Worm (Caenorhabditis elegans): ENCODE measurements around the gene cacn-1.
A peak's percentile ranks its signal among the peaks of the same experiment; 100 is the strongest.

The cacn-1 gene

DNA sequence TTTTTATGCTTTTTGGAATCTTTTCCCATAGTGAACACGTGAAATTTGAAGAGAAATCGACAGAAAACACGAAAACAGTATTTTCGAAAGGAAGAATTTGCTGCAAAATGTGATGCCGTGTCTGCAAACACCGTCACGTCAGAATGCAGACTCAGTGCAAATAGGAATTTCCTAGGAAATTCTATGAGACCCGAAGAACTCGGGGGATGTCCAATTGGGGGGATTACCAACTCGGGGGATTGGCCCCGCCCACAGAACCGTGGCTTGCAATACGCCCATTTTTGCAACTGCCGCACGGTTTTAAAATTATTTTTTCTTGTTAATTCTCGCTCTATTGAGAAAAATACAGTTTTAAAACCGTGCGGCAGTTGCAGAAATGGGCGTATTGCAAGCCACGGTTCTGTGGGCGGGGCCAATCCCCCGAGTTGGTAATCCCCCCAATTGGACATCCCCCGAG, at the start of gene cacn-1:
Gene cacn-1, minus strand, starts transcription at position 51 of the 457 bp plus-strand sequence.
- peak; percentile 7 for TF ChIP-seq nhr-43 (tag; optimal IDR thresholded peaks at IDR 0.05; ENCODE audit: poor library complexity, severe bottlenecking)
- TF ChIP-seq tbx-2 (tag; optimal IDR thresholded peaks at IDR 0.05), result peak; percentile 0
- TF ChIP-seq hmg-11 (tag; optimal IDR thresholded peaks at IDR 0.05), result peak; percentile 47
- TF ChIP-seq nhr-77 (tag; optimal IDR thresholded peaks at IDR 0.05), result peak; percentile 53
- peak; percentile 23 for TF ChIP-seq pha-4 (tag; optimal IDR thresholded peaks at IDR 0.05)
- TF ChIP-seq nfya-1 (tag; optimal IDR thresholded peaks at IDR 0.05; ENCODE audit: insufficient read depth), result peak; percentile 20
- TF ChIP-seq lin-15B (tag; optimal IDR thresholded peaks at IDR 0.05), result peak; percentile 4

DNA sequence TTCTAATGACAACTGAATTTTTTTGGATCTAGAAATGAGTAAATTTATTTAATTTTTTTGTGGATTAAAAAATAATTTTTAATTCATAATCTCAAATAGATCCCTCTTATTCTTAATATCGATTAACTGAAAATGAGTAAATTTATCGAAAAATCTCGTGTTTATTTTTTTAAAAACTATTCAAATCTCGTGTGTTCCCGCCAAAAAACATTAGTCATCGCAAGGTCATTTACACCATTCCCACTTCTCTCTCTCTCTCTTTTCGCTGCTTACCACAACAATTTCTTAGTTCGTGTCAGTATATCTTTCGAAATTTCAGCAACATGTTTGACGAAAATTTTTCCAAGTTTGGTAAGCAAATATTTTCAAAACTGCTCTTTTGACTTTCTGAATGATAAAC, 45.5 kb upstream of the cacn-1 start:
- TF ChIP-seq snpc-4 (tag; optimal IDR thresholded peaks at IDR 0.05) (no peak), jun-1 (tag; optimal IDR thresholded peaks at IDR 0.05) (no peak), ztf-4 (tag; optimal IDR thresholded peaks at IDR 0.05) (no peak), lsy-12 (tag; optimal IDR thresholded peaks at IDR 0.05) (no peak), zag-1 (tag; optimal IDR thresholded peaks at IDR 0.05) (no peak), sea-2 (GFP tag; optimal IDR thresholded peaks at IDR 0.05) (no peak), lin-15B (tag; optimal IDR thresholded peaks at IDR 0.05) (no peak), unc-62 (GFP tag; optimal IDR thresholded peaks at IDR 0.05) (no peak), daf-12 (tag; optimal IDR thresholded peaks at IDR 0.05) (no peak), nhr-237 (tag; optimal IDR thresholded peaks at IDR 0.05) (no peak), nhr-12 (tag; optimal IDR thresholded peaks at IDR 0.05) (no peak), nhr-43 (tag; optimal IDR thresholded peaks at IDR 0.05; ENCODE audit: poor library complexity, severe bottlenecking) (no peak), lin-39 (tag; optimal IDR thresholded peaks at IDR 0.05) (no peak), pqm-1 (tag; optimal IDR thresholded peaks at IDR 0.05) (no peak), fkh-10 (GFP tag; optimal IDR thresholded peaks at IDR 0.05) (no peak)

DNA sequence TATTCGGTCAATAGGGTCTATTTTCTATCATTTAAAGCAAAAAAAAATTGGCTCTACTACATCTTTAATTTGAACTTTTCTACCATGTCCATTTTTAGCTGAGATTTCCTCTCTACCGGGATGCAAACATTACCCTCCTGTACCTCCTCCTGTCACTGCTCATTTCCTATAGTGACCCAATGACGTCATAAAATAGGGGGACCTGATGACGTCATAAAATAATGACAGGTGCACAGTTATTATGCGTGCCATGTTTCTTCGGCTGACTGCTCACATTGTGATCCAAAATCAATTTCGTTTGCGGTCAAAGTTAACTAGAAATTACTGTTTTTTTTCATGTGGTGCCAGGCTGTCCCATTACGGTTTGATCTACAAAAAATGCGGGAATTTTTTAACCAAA, 45.0 kb upstream of the cacn-1 start:
- no peak for TF ChIP-seq nhr-76 (tag; optimal IDR thresholded peaks at IDR 0.05)
- no peak for TF ChIP-seq lin-15B (tag; optimal IDR thresholded peaks at IDR 0.05)
- TF ChIP-seq unc-62 (GFP tag; optimal IDR thresholded peaks at IDR 0.05), result no peak
- no peak for TF ChIP-seq elt-3 (tag; optimal IDR thresholded peaks at IDR 0.05)
- no peak for TF ChIP-seq jun-1 (tag; optimal IDR thresholded peaks at IDR 0.05)
- TF ChIP-seq nhr-28 (tag; optimal IDR thresholded peaks at IDR 0.05), result no peak
- TF ChIP-seq lsy-12 (tag; optimal IDR thresholded peaks at IDR 0.05), result no peak
- no peak for TF ChIP-seq mdl-1 (tag; optimal IDR thresholded peaks at IDR 0.05)
- no peak for TF ChIP-seq snpc-4 (tag; optimal IDR thresholded peaks at IDR 0.05)
- TF ChIP-seq zag-1 (tag; optimal IDR thresholded peaks at IDR 0.05), result no peak
- TF ChIP-seq ztf-11 (tag; optimal IDR thresholded peaks at IDR 0.05), result no peak
- TF ChIP-seq fkh-10 (GFP tag; optimal IDR thresholded peaks at IDR 0.05), result no peak
- no peak for TF ChIP-seq pha-4 (tag; optimal IDR thresholded peaks at IDR 0.05)
- TF ChIP-seq egl-27 (tag; optimal IDR thresholded peaks at IDR 0.05), result no peak
- no peak for TF ChIP-seq ama-1 (optimal IDR thresholded peaks at IDR 0.05)
- no peak for TF ChIP-seq eor-1 (tag; optimal IDR thresholded peaks at IDR 0.05)
- TF ChIP-seq fkh-2 (tag; optimal IDR thresholded peaks at IDR 0.05), result no peak
- no peak for TF ChIP-seq ZK546.5 (tag; optimal IDR thresholded peaks at IDR 0.05)
- no peak for TF ChIP-seq sea-2 (GFP tag; optimal IDR thresholded peaks at IDR 0.05)
- no peak for TF ChIP-seq nhr-67 (tag; optimal IDR thresholded peaks at IDR 0.05)

DNA sequence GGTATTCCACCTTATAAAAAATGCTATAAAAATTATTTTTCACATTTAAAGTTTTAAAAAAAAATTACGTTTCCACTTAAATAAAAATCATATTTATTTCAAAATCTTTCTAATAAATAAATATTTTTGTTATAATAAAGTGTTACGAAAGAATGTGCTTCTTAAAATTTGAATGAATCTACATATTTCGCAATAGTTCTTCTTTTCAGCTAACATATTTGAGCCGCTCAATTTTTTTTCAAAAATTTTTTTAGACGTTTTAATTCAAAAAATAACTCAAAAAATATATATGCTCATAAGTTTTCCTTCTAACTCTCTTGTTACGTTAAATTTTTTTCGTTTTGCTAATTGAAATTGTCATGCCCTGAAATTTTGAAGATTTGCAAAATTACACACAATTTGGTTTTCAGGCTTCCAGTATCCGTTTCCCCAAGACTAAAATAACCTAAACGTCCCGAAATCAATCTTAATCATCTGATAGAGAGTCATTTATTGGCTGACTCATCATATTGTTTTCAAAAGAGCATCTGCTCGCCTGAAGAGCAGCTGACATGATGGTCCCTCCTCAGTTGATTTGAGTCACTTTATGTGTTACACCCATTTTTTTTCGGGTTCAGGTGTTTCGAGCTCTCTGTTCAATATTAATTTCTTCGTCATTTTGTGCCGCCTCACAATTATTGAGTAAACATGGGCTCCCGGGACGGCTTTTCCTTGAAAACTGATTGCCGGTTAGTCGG, 36.5 kb upstream of the cacn-1 start, which contains the start of gene efhd-1:
Gene efhd-1, plus strand, starts transcription at position 582 of the 737 bp plus-strand sequence.
- peak; percentile 0 for TF ChIP-seq egl-5 (tag; optimal IDR thresholded peaks at IDR 0.05)
- TF ChIP-seq hmg-11 (tag; optimal IDR thresholded peaks at IDR 0.05), result no peak

DNA sequence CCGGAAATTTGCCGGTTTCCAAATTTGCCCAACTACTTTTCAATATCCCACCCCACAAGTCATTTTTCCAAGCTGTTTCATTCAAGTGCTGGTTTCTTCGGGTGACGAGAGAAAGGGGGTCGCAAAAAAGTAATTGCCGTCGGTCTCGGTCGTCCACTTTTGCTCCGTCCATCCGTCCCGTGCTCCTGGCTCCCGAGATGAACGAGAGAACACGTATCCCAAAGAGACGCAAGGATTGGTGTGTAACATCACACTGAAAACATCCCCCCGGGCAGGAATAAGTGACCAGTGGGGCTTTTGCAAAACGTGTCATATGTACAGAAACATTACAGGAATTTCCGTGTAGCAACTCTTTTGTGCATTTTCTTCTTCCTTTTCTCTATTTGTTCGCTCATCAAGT, 34.7 kb upstream of the cacn-1 start:
- no peak for TF ChIP-seq pqm-1 (tag; optimal IDR thresholded peaks at IDR 0.05)

All from whole organism, L3 larva.